Fruit fly (Drosophila melanogaster): ENCODE measurements around the gene RhoGAPp190.

Gene RhoGAPp190

dm6 chrX:17651998-17652738 lies at the start of gene RhoGAPp190:
TSS of gene RhoGAPp190 (minus strand) at chrX:17652562.
- TF ChIP-seq CG12768 (GFP tag; optimal IDR thresholded peaks at IDR 0.05) (no peak), cic (GFP tag; optimal IDR thresholded peaks at IDR 0.05) (peak; percentile 29), ovo (GFP tag; optimal IDR thresholded peaks at IDR 0.05) (no peak), Crg-1 (GFP tag; optimal IDR thresholded peaks at IDR 0.05) (no peak), CG33017 (tag; optimal IDR thresholded peaks at IDR 0.05) (no peak), kay (GFP tag; ENCODE audit: borderline replicate concordance) (no peak), bab1 (GFP tag; optimal IDR thresholded peaks at IDR 0.05) (peak; percentile 74), CG7101 (tag; optimal IDR thresholded peaks at IDR 0.05) (peak; percentile 39), Mnt (GFP tag; optimal IDR thresholded peaks at IDR 0.05) (peak; percentile 45), toe (GFP tag; optimal IDR thresholded peaks at IDR 0.05) (no peak), Clk (GFP tag; optimal IDR thresholded peaks at IDR 0.05) (no peak), pad (GFP tag; optimal IDR thresholded peaks at IDR 0.05) (peak; percentile 58), Hr96 (GFP tag; optimal IDR thresholded peaks at IDR 0.05) (no peak), CG5204 (GFP tag; optimal IDR thresholded peaks at IDR 0.05) (no peak), cnc (optimal IDR thresholded peaks at IDR 0.05) (no peak), CG1620 (GFP tag; optimal IDR thresholded peaks at IDR 0.05) (no peak), tj (GFP tag; optimal IDR thresholded peaks at IDR 0.05) (peak; percentile 43), CG11617 (GFP tag; optimal IDR thresholded peaks at IDR 0.05) (no peak), CG14711 (tag; optimal IDR thresholded peaks at IDR 0.05) (no peak)

dm6 chrX:17698864-17699504 lies 46.6 kb upstream of the RhoGAPp190 start:
- peak; percentile 76 for TF ChIP-seq pad (GFP tag; optimal IDR thresholded peaks at IDR 0.05)
- peak; percentile 76 for TF ChIP-seq CG14711 (tag; optimal IDR thresholded peaks at IDR 0.05)
- TF ChIP-seq CG7101 (tag; optimal IDR thresholded peaks at IDR 0.05): peak; percentile 90
- TF ChIP-seq cic (GFP tag; optimal IDR thresholded peaks at IDR 0.05): no peak
- TF ChIP-seq CG1620 (GFP tag; optimal IDR thresholded peaks at IDR 0.05): peak; percentile 80
- peak; percentile 94 for TF ChIP-seq CG11617 (GFP tag; optimal IDR thresholded peaks at IDR 0.05)
- TF ChIP-seq Crg-1 (GFP tag; optimal IDR thresholded peaks at IDR 0.05): peak; percentile 74
- TF ChIP-seq ovo (GFP tag; optimal IDR thresholded peaks at IDR 0.05): no peak
- peak; percentile 83 for TF ChIP-seq kay (GFP tag; ENCODE audit: borderline replicate concordance)
- no peak for TF ChIP-seq cnc (optimal IDR thresholded peaks at IDR 0.05)
- TF ChIP-seq Mnt (GFP tag; optimal IDR thresholded peaks at IDR 0.05): peak; percentile 77
- TF ChIP-seq bab1 (GFP tag; optimal IDR thresholded peaks at IDR 0.05): peak; percentile 97
- peak; percentile 59 for TF ChIP-seq CG7045 (GFP tag; optimal IDR thresholded peaks at IDR 0.05)
- TF ChIP-seq toe (GFP tag; optimal IDR thresholded peaks at IDR 0.05): peak; percentile 68
- TF ChIP-seq CG12768 (GFP tag; optimal IDR thresholded peaks at IDR 0.05): peak; percentile 65
- TF ChIP-seq Clk (GFP tag; optimal IDR thresholded peaks at IDR 0.05): peak; percentile 33
- TF ChIP-seq tj (GFP tag; optimal IDR thresholded peaks at IDR 0.05): peak; percentile 75
- peak; percentile 85 for TF ChIP-seq Hr96 (GFP tag; optimal IDR thresholded peaks at IDR 0.05)
- peak; percentile 78 for TF ChIP-seq CG5204 (GFP tag; optimal IDR thresholded peaks at IDR 0.05)
- peak; percentile 30 for TF ChIP-seq CG33017 (tag; optimal IDR thresholded peaks at IDR 0.05)

dm6 chrX:17698436-17698835 lies 46.1 kb upstream of the RhoGAPp190 start, which contains the start of gene chas:
TSS of gene chas (minus strand) at chrX:17698730.
- TF ChIP-seq ovo (GFP tag; optimal IDR thresholded peaks at IDR 0.05) (no peak), Hr96 (GFP tag; optimal IDR thresholded peaks at IDR 0.05) (no peak), pad (GFP tag; optimal IDR thresholded peaks at IDR 0.05) (no peak), cic (GFP tag; optimal IDR thresholded peaks at IDR 0.05) (peak; percentile 53)

dm6 chrX:17697703-17698145 lies 45.4 kb upstream of the RhoGAPp190 start:
- TF ChIP-seq pad (GFP tag; optimal IDR thresholded peaks at IDR 0.05): no peak
- TF ChIP-seq CG11617 (GFP tag; optimal IDR thresholded peaks at IDR 0.05): no peak

dm6 chrX:17697266-17697665 lies 44.9 kb upstream of the RhoGAPp190 start:
- no peak for TF ChIP-seq CG5204 (GFP tag; optimal IDR thresholded peaks at IDR 0.05)
- no peak for TF ChIP-seq Hr96 (GFP tag; optimal IDR thresholded peaks at IDR 0.05)
- TF ChIP-seq CG12768 (GFP tag; optimal IDR thresholded peaks at IDR 0.05): no peak
- no peak for TF ChIP-seq Mnt (GFP tag; optimal IDR thresholded peaks at IDR 0.05)
- TF ChIP-seq toe (GFP tag; optimal IDR thresholded peaks at IDR 0.05): no peak
- TF ChIP-seq Crg-1 (GFP tag; optimal IDR thresholded peaks at IDR 0.05): no peak
- TF ChIP-seq cic (GFP tag; optimal IDR thresholded peaks at IDR 0.05): no peak
- TF ChIP-seq CG7045 (GFP tag; optimal IDR thresholded peaks at IDR 0.05): no peak

dm6 chrX:17696637-17697036 lies 44.3 kb upstream of the RhoGAPp190 start:
- TF ChIP-seq CG7101 (tag; optimal IDR thresholded peaks at IDR 0.05) (peak; percentile 43), CG14711 (tag; optimal IDR thresholded peaks at IDR 0.05) (no peak), Mnt (GFP tag; optimal IDR thresholded peaks at IDR 0.05) (no peak), CG33017 (tag; optimal IDR thresholded peaks at IDR 0.05) (peak; percentile 39), kay (GFP tag; ENCODE audit: borderline replicate concordance) (peak; percentile 63), CG11617 (GFP tag; optimal IDR thresholded peaks at IDR 0.05) (no peak), toe (GFP tag; optimal IDR thresholded peaks at IDR 0.05) (no peak), CG7045 (GFP tag; optimal IDR thresholded peaks at IDR 0.05) (no peak)
